Worm (Caenorhabditis elegans): ENCODE data around the gene ssq-1.

Gene ssq-1

DNA sequence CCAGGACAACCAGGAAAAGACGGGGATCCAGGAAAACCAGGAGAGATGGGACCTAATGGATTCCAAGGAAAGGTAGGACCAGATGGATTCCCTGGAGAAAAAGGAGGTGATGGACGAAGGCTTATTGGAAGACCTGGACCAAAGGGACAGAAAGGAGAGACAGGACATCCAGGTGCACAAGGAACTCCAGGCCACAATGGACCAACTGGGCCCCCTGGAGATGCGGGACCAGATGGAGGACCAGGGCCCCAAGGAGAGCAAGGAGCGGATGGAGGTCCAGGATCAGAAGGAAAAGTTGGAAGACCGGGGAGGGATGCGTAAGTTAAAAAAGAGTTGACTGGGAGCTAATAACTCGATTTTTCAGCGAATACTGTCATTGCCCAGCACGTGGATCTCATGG is 29.8 kb upstream of the ssq-1 start:
- TF ChIP-seq ets-4 (GFP tag; optimal IDR thresholded peaks at IDR 0.05) = no peak
- peak; percentile 65 for TF ChIP-seq zfh-2 (GFP tag; conservative IDR thresholded peaks at IDR 0.05)
- TF ChIP-seq F37B4.10 (GFP tag; IDR thresholded peaks at IDR 0.05) = 0 out of 2 replicates have a peak, but pooled peaks have one; percentile 51
- TF ChIP-seq zim-3 (tag; optimal IDR thresholded peaks at IDR 0.05) = no peak
- TF ChIP-seq mel-28 (tag; optimal IDR thresholded peaks at IDR 0.05; ENCODE audit: borderline replicate concordance) = no peak
- TF ChIP-seq egl-18 (GFP tag; IDR thresholded peaks at IDR 0.05) = no peak
- TF ChIP-seq let-607 (tag; optimal IDR thresholded peaks at IDR 0.05) = no peak
- TF ChIP-seq hmg-20 (GFP tag; IDR thresholded peaks at IDR 0.05) = no peak
- TF ChIP-seq snpc-1.1 (tag; optimal IDR thresholded peaks at IDR 0.05; ENCODE audit: insufficient read depth) = no peak
- no peak for TF ChIP-seq mes-4 (tag; optimal IDR thresholded peaks at IDR 0.05)
- no peak for TF ChIP-seq ZK185.1 (tag; optimal IDR thresholded peaks at IDR 0.05; ENCODE audit: poor library complexity, severe bottlenecking)
- no peak for TF ChIP-seq repo-1 (tag; optimal IDR thresholded peaks at IDR 0.05)
- TF ChIP-seq madf-8 (GFP tag; conservative IDR thresholded peaks at IDR 0.05) = 0 out of 2 replicates have a peak, but pooled peaks have one; percentile 16
- no peak for TF ChIP-seq cebp-1 (GFP tag; IDR thresholded peaks at IDR 0.05)
- TF ChIP-seq cebp-1 (tag; optimal IDR thresholded peaks at IDR 0.05) = no peak
- no peak for TF ChIP-seq akir-1 (GFP tag; optimal IDR thresholded peaks at IDR 0.05)
- TF ChIP-seq B0035.1 (tag; optimal IDR thresholded peaks at IDR 0.05) = no peak
- TF ChIP-seq ccch-3 (GFP tag; optimal IDR thresholded peaks at IDR 0.05) = no peak
- TF ChIP-seq nhr-27 (tag; optimal IDR thresholded peaks at IDR 0.05) = no peak
- no peak for TF ChIP-seq Y56A3A.18 (GFP tag; IDR thresholded peaks at IDR 0.05)
- no peak for TF ChIP-seq athp-1 (tag; optimal IDR thresholded peaks at IDR 0.05)
- no peak for TF ChIP-seq Y67H2A.10 (GFP tag; conservative IDR thresholded peaks at IDR 0.05)

DNA sequence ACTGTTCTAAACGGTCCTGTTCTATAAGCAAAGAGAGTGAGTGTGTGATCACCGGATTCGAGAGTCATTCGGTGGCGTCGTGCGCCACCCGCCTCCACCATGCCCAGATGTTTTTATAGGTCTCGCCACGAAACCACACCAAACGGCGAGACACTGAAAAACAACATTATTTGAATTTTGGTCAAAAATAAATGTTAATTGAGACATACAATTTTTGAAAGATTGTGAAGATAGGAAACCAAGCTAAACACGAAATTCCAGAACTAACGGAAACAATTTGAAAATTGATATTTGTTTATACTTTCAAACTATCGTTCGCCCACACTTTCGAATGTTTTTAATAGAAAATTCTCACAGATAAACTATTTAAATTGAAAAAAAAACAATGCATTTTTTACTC is 27.9 kb upstream of the ssq-1 start, which contains the start of gene catp-6:
catp-6 (minus strand) TSS at position 101 of the 400 bp plus-strand sequence.
- TF ChIP-seq madf-6 (GFP tag; IDR thresholded peaks at IDR 0.05) (no peak), madf-8 (GFP tag; conservative IDR thresholded peaks at IDR 0.05) (no peak), F37B4.10 (GFP tag; IDR thresholded peaks at IDR 0.05) (no peak), lsy-27 (tag; optimal IDR thresholded peaks at IDR 0.05; ENCODE audit: borderline replicate concordance, insufficient read depth) (no peak), rpc-1 (optimal IDR thresholded peaks at IDR 0.05) (no peak), rpc-1 (tag; optimal IDR thresholded peaks at IDR 0.05) (no peak), cebp-1 (GFP tag; IDR thresholded peaks at IDR 0.05) (no peak), cebp-1 (tag; optimal IDR thresholded peaks at IDR 0.05) (no peak), let-607 (tag; optimal IDR thresholded peaks at IDR 0.05) (no peak), fkh-3 (tag; optimal IDR thresholded peaks at IDR 0.05) (no peak), chd-7 (tag; optimal IDR thresholded peaks at IDR 0.05) (no peak), mcd-1 (GFP tag; IDR thresholded peaks at IDR 0.05) (no peak), ceh-40 (GFP tag; IDR thresholded peaks at IDR 0.05) (no peak), K12H6.12 (tag; optimal IDR thresholded peaks at IDR 0.05) (no peak), ztf-18 (tag; optimal IDR thresholded peaks at IDR 0.05) (no peak)

ce11 chrIV:9825196-9825744 is 27.1 kb upstream of the ssq-1 start, which contains the start of gene mtr-4:
Gene mtr-4 (plus strand): TSS chrIV:9825694.
- TF ChIP-seq ztf-18 (tag; optimal IDR thresholded peaks at IDR 0.05) (no peak), lsy-27 (tag; optimal IDR thresholded peaks at IDR 0.05; ENCODE audit: borderline replicate concordance, insufficient read depth) (no peak), hlh-12 (tag; optimal IDR thresholded peaks at IDR 0.05) (no peak), C17E4.6 (GFP tag; IDR thresholded peaks at IDR 0.05) (peak; percentile 23; the same call in 1 of the 2 replicates), xnd-1 (tag; optimal IDR thresholded peaks at IDR 0.05) (peak; percentile 93), efl-1 (GFP tag; optimal IDR thresholded peaks at IDR 0.05) (peak; percentile 74), snpc-3.4 (tag; optimal IDR thresholded peaks at IDR 0.05) (peak; percentile 27), D2030.7 (GFP tag; IDR thresholded peaks at IDR 0.05) (peak; percentile 85), tbp1 (GFP tag; optimal IDR thresholded peaks at IDR 0.05) (peak; percentile 30), snpc-1.1 (tag; optimal IDR thresholded peaks at IDR 0.05; ENCODE audit: insufficient read depth) (no peak), hmg-1.2 (GFP tag; IDR thresholded peaks at IDR 0.05) (peak; percentile 51), athp-1 (tag; optimal IDR thresholded peaks at IDR 0.05) (peak; percentile 34), him-1 (tag; optimal IDR thresholded peaks at IDR 0.05) (no peak), nfya-1 (tag; optimal IDR thresholded peaks at IDR 0.05; ENCODE audit: borderline replicate concordance, insufficient read depth) (no peak), ekl-4 (GFP tag; IDR thresholded peaks at IDR 0.05) (peak; percentile 43; the same call in 1 of the 2 replicates), F23B12.7 (tag; optimal IDR thresholded peaks at IDR 0.05; ENCODE audit: insufficient read depth) (no peak), dox-1 (GFP tag; IDR thresholded peaks at IDR 0.05) (peak; percentile 77; the same call in 1 of the 2 replicates)

Measured in whole organism, young adult.